Worm (Caenorhabditis elegans) whole organism, L3 larva: ENCODE results near the gene ZK1320.2.

ENCODE experiments used
- R02D3.7 ChIP-seq: fragments of 150-350 bp; optimal IDR thresholded peaks from 2 replicates; lab custom pipeline; 2014; ENCODE audit warnings: missing biosample characterization, missing genetic modification characterization
- ZK546.5 ChIP-seq: sonication (generic microtip); optimal IDR thresholded peaks from 2 replicates; lab custom pipeline; 2017; ENCODE audit warnings: missing biosample characterization, missing genetic modification characterization
- aly-2 ChIP-seq: fragments of 150-350 bp; optimal IDR thresholded peaks from 2 replicates; lab custom pipeline; 2014; ENCODE audit warnings: missing biosample characterization, missing genetic modification characterization
- ama-1 ChIP-seq: fragments of 150-350 bp; optimal IDR thresholded peaks from 2 replicates; lab custom pipeline; 2018
- ceh-16 ChIP-seq: sonication (generic microtip); optimal IDR thresholded peaks from 2 replicates; lab custom pipeline; 2017; ENCODE audit warnings: missing biosample characterization, missing genetic modification characterization
- ceh-28 ChIP-seq: fragments of 150-350 bp; optimal IDR thresholded peaks from 2 replicates; lab custom pipeline; 2014; ENCODE audit warnings: missing biosample characterization, missing genetic modification reagents, missing genetic modification characterization
- ceh-82 ChIP-seq: fragments of 150-350 bp; optimal IDR thresholded peaks from 2 replicates; lab custom pipeline; 2014; ENCODE audit warnings: missing biosample characterization, missing genetic modification characterization
- ceh-9 ChIP-seq: sonication (generic microtip); optimal IDR thresholded peaks from 2 replicates; lab custom pipeline; 2018; ENCODE audit warnings: missing biosample characterization, missing genetic modification characterization
- daf-12 ChIP-seq: fragments of 150-350 bp; optimal IDR thresholded peaks from 2 replicates; lab custom pipeline; 2014; ENCODE audit warnings: missing biosample characterization, missing genetic modification reagents, missing genetic modification characterization
- egl-27 ChIP-seq: sonication (generic microtip); optimal IDR thresholded peaks from 4 replicates; lab custom pipeline; 2017; ENCODE audit warnings: missing biosample characterization, missing genetic modification reagents, missing genetic modification characterization
- elt-1 ChIP-seq: fragments of 150-350 bp; optimal IDR thresholded peaks from 2 replicates; lab custom pipeline; 2014; ENCODE audit warnings: missing biosample characterization, missing genetic modification characterization
- elt-2 ChIP-seq: sonication (generic microtip); optimal IDR thresholded peaks from 2 replicates; lab custom pipeline; 2016; ENCODE audit warnings: missing genetic modification reagents, mild to moderate bottlenecking, missing genetic modification characterization, missing compliant biosample characterization
- elt-3 ChIP-seq, 3 experiments: fragments of 150-350 bp in 1 of 3; sonication (generic microtip) in 2 of 3; optimal IDR thresholded peaks; 2 replicates in 2 of 3; 4 replicates in 1 of 3; lab custom pipeline; 2014 to 2017; ENCODE audit warnings: missing biosample characterization in 3 of 3, missing genetic modification characterization in 3 of 3
- eor-1 ChIP-seq, 2 experiments: fragments of 150-350 bp; optimal IDR thresholded peaks; 2 replicates each; lab custom pipeline; 2014 to 2018; ENCODE audit warnings: missing biosample characterization in 2 of 2, missing genetic modification characterization in 2 of 2
- fkh-10 ChIP-seq: sonication (generic microtip); optimal IDR thresholded peaks from 2 replicates; lab custom pipeline; 2017; ENCODE audit warnings: missing biosample characterization, missing genetic modification reagents, missing genetic modification characterization
- fkh-2 ChIP-seq: fragments of 150-350 bp; optimal IDR thresholded peaks from 2 replicates; lab custom pipeline; 2014; ENCODE audit warnings: missing biosample characterization, missing genetic modification reagents, missing genetic modification characterization
- fos-1 ChIP-seq: fragments of 150-350 bp; optimal IDR thresholded peaks from 2 replicates; lab custom pipeline; 2014; ENCODE audit warnings: missing biosample characterization, missing genetic modification characterization
- hmg-11 ChIP-seq: sonication (generic microtip); optimal IDR thresholded peaks from 2 replicates; lab custom pipeline; 2016; ENCODE audit warnings: missing genetic modification characterization, missing compliant biosample characterization
- jun-1 ChIP-seq: fragments of 150-350 bp; optimal IDR thresholded peaks from 2 replicates; lab custom pipeline; 2014; ENCODE audit warnings: missing biosample characterization, missing genetic modification reagents, missing genetic modification characterization
- lin-15B ChIP-seq: fragments of 150-350 bp; optimal IDR thresholded peaks from 2 replicates; lab custom pipeline; 2014; ENCODE audit warnings: missing biosample characterization, missing genetic modification characterization
- lin-39 ChIP-seq: fragments of 150-350 bp; optimal IDR thresholded peaks from 2 replicates; lab custom pipeline; 2018; ENCODE audit warnings: missing biosample characterization, missing genetic modification reagents, missing genetic modification characterization
- lsy-12 ChIP-seq: sonication (generic microtip); optimal IDR thresholded peaks from 2 replicates; lab custom pipeline; 2016; ENCODE audit warnings: mild to moderate bottlenecking, missing genetic modification characterization, missing compliant biosample characterization
- mdl-1 ChIP-seq: fragments of 150-350 bp; optimal IDR thresholded peaks from 2 replicates; lab custom pipeline; 2014; ENCODE audit warnings: missing biosample characterization, missing genetic modification characterization
- mml-1 ChIP-seq: fragments of 150-350 bp; sonication (generic microtip); optimal IDR thresholded peaks from 3 replicates; lab custom pipeline; 2014; ENCODE audit warnings: missing biosample characterization, missing genetic modification characterization
- nfya-1 ChIP-seq: sonication (generic microtip); optimal IDR thresholded peaks from 2 replicates; lab custom pipeline; 2017; ENCODE audit warnings: missing genetic modification characterization, mild to moderate bottlenecking, missing compliant biosample characterization, antibody characterized with exemption, moderate library complexity; ENCODE audit not compliant: insufficient read depth
- nhr-11 ChIP-seq: fragments of 150-350 bp; optimal IDR thresholded peaks from 2 replicates; lab custom pipeline; 2014; ENCODE audit warnings: missing biosample characterization, missing genetic modification characterization
- nhr-12 ChIP-seq: fragments of 150-350 bp; optimal IDR thresholded peaks from 2 replicates; lab custom pipeline; 2014; ENCODE audit warnings: missing biosample characterization, missing genetic modification characterization
- nhr-23 ChIP-seq: fragments of 150-350 bp; optimal IDR thresholded peaks from 2 replicates; lab custom pipeline; 2014; ENCODE audit warnings: missing biosample characterization, missing genetic modification reagents, missing genetic modification characterization
- nhr-237 ChIP-seq: fragments of 150-350 bp; optimal IDR thresholded peaks from 2 replicates; lab custom pipeline; 2014; ENCODE audit warnings: missing biosample characterization, missing genetic modification characterization
- nhr-25 ChIP-seq: sonication (generic microtip); optimal IDR thresholded peaks from 2 replicates; lab custom pipeline; 2017; ENCODE audit warnings: missing biosample characterization, missing genetic modification characterization
- nhr-28 ChIP-seq: fragments of 150-350 bp; optimal IDR thresholded peaks from 2 replicates; lab custom pipeline; 2014; ENCODE audit warnings: missing biosample characterization, missing genetic modification characterization
- nhr-43 ChIP-seq: sonication (generic microtip); optimal IDR thresholded peaks from 2 replicates; lab custom pipeline; 2016; ENCODE audit warnings: mild to moderate bottlenecking, missing genetic modification characterization, missing compliant biosample characterization; ENCODE audit not compliant: poor library complexity, severe bottlenecking
- nhr-67 ChIP-seq: fragments of 150-350 bp; optimal IDR thresholded peaks from 2 replicates; lab custom pipeline; 2014; ENCODE audit warnings: missing biosample characterization, missing genetic modification characterization
- nhr-76 ChIP-seq: fragments of 150-350 bp; sonication (generic microtip); optimal IDR thresholded peaks from 5 replicates; lab custom pipeline; 2014; ENCODE audit warnings: missing biosample characterization, missing genetic modification characterization
- nhr-77 ChIP-seq: fragments of 150-350 bp; optimal IDR thresholded peaks from 2 replicates; lab custom pipeline; 2014; ENCODE audit warnings: missing biosample characterization, missing genetic modification characterization
- pha-4 ChIP-seq: fragments of 150-350 bp; optimal IDR thresholded peaks from 2 replicates; lab custom pipeline; 2014; ENCODE audit warnings: missing biosample characterization, missing genetic modification reagents, missing genetic modification characterization
- pqm-1 ChIP-seq: fragments of 150-350 bp; optimal IDR thresholded peaks from 2 replicates; lab custom pipeline; 2017; ENCODE audit warnings: missing biosample characterization, missing genetic modification characterization, inconsistent platforms
- skn-1 ChIP-seq: fragments of 150-350 bp; optimal IDR thresholded peaks from 2 replicates; lab custom pipeline; 2014; ENCODE audit warnings: missing biosample characterization, missing genetic modification characterization
- snpc-4 ChIP-seq: fragments of 150-350 bp; optimal IDR thresholded peaks from 2 replicates; lab custom pipeline; 2014; ENCODE audit warnings: missing biosample characterization, missing genetic modification characterization
- tbx-2 ChIP-seq: sonication (generic microtip); optimal IDR thresholded peaks from 2 replicates; lab custom pipeline; 2016; ENCODE audit warnings: mild to moderate bottlenecking, missing genetic modification characterization, missing compliant biosample characterization
- unc-39 ChIP-seq: sonication (generic microtip); optimal IDR thresholded peaks from 4 replicates; lab custom pipeline; 2017; ENCODE audit warnings: missing biosample characterization, missing genetic modification characterization
- unc-62 ChIP-seq: fragments of 150-350 bp; sonication (generic microtip); optimal IDR thresholded peaks from 4 replicates; lab custom pipeline; 2014; ENCODE audit warnings: missing biosample characterization, missing genetic modification reagents, missing genetic modification characterization
- zag-1 ChIP-seq: fragments of 150-350 bp; optimal IDR thresholded peaks from 2 replicates; lab custom pipeline; 2014; ENCODE audit warnings: missing biosample characterization, missing genetic modification characterization
- ztf-11 ChIP-seq: fragments of 150-350 bp; optimal IDR thresholded peaks from 2 replicates; lab custom pipeline; 2014; ENCODE audit warnings: missing biosample characterization, missing genetic modification characterization
- ztf-4 ChIP-seq: fragments of 150-350 bp; optimal IDR thresholded peaks from 2 replicates; lab custom pipeline; 2014; ENCODE audit warnings: missing biosample characterization, missing genetic modification characterization

Gene ZK1320.2

DNA sequence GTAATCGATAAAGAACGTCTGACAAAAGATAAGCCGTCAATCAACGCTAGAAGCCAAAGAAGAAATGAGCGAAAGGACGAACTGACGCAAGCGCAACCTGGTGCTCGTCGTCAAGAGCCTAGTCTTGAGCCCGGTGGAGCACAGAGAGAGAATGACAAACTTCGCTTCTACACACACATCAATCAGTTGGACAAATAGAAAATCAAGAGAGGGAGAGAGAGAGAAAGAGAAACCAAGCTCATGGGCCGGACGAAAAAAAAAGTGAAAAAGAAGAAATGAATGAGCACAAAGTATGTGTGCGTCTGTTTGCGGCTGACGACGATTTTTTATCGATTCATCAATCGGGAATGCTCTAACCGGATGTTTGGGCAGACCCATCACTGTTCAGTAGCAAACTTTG is 37.7 kb downstream of the ZK1320.2 start:
- TF ChIP-seq fos-1 = no peak
- no peak for TF ChIP-seq nhr-237 (tag; lab: Kevin White, UChicago)
- no peak for TF ChIP-seq nhr-25 (tag; lab: Kevin White, UChicago)
- no peak for TF ChIP-seq fkh-10
- peak; percentile 25 for TF ChIP-seq unc-62 (GFP tag; lab: Kevin White, UChicago)
- no peak for TF ChIP-seq nhr-67 (tag; lab: Kevin White, UChicago)
- TF ChIP-seq nhr-43 (tag; lab: Kevin White, UChicago) = no peak
- TF ChIP-seq nhr-76 (tag; lab: Kevin White, UChicago) = no peak
- no peak for TF ChIP-seq nhr-28 (tag; lab: Kevin White, UChicago)
- TF ChIP-seq mml-1 (tag; lab: Kevin White, UChicago) = no peak
- no peak for TF ChIP-seq nhr-11 (tag; lab: Kevin White, UChicago)
- TF ChIP-seq lin-15B (tag; lab: Kevin White, UChicago) = no peak
- no peak for TF ChIP-seq skn-1 (tag; lab: Kevin White, UChicago)
- no peak for TF ChIP-seq ceh-9 (tag; lab: Kevin White, UChicago)
- no peak for TF ChIP-seq elt-2 (tag; lab: Kevin White, UChicago)
- no peak for TF ChIP-seq lsy-12 (tag; lab: Kevin White, UChicago)
- peak; percentile 32 for TF ChIP-seq nfya-1
- TF ChIP-seq unc-39 = no peak
- TF ChIP-seq pqm-1 (tag; lab: Kevin White, UChicago) = no peak
- TF ChIP-seq pha-4 (tag; lab: Kevin White, UChicago) = peak; percentile 60
- no peak for TF ChIP-seq ceh-28 (tag; lab: Kevin White, UChicago)
- TF ChIP-seq ceh-82 (tag; lab: Kevin White, UChicago) = no peak
- no peak for TF ChIP-seq snpc-4 (tag; lab: Kevin White, UChicago)
- TF ChIP-seq elt-3 (tag; optimal IDR thresholded peaks at IDR 0.05; lab: Kevin White, UChicago) = no peak
- no peak for TF ChIP-seq nhr-23 (tag; lab: Kevin White, UChicago)
- TF ChIP-seq nhr-77 (tag; lab: Kevin White, UChicago) = no peak
- TF ChIP-seq ceh-16 = no peak
- peak; percentile 6 for TF ChIP-seq hmg-11 (tag; lab: Kevin White, UChicago)
- no peak for TF ChIP-seq egl-27 (tag; lab: Kevin White, UChicago)
- TF ChIP-seq nhr-12 (tag; lab: Kevin White, UChicago) = no peak
- TF ChIP-seq fkh-2 (tag; lab: Kevin White, UChicago) = no peak
- TF ChIP-seq R02D3.7 (tag; lab: Kevin White, UChicago) = no peak
- no peak for TF ChIP-seq mdl-1
- no peak for TF ChIP-seq daf-12
- TF ChIP-seq jun-1 = no peak
- TF ChIP-seq ztf-4 (tag; lab: Kevin White, UChicago) = no peak
- no peak for TF ChIP-seq ZK546.5 (tag; lab: Kevin White, UChicago)
- peak; percentile 31 for TF ChIP-seq ama-1
- TF ChIP-seq zag-1 = no peak
- TF ChIP-seq eor-1 (tag; optimal IDR thresholded peaks at IDR 0.05; lab: Kevin White, UChicago) = no peak
- TF ChIP-seq aly-2 = no peak
- peak; percentile 52 for TF ChIP-seq lin-39
- no peak for TF ChIP-seq tbx-2 (tag; lab: Kevin White, UChicago)
- TF ChIP-seq ztf-11 = no peak
- TF ChIP-seq, all 47 proteins: peak for 6

DNA sequence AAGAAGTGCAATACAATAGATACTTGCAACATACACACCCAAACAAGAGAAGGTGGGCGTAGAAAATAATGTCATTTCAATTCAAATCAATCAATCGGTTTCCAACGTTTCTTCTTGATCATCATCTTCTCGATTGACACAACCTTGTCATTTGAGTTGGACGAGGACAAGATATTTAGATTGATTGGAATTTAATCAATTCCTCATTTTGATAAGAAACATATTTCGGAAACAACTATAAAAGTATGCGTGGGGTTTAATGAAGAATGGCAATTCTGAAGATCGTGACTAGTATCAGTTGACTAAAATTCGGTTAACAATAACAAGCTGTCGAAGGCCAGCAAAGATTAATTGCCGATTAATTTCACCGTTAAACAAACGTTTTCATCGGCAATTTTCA is 38.2 kb downstream of the ZK1320.2 start:
- TF ChIP-seq aly-2 (no peak), nhr-43 (tag; lab: Kevin White, UChicago) (peak; percentile 46), nhr-25 (tag; lab: Kevin White, UChicago) (peak; percentile 59), nhr-23 (tag; lab: Kevin White, UChicago) (peak; percentile 10), elt-1 (tag; lab: Kevin White, UChicago) (peak; percentile 24)
